Worm (Caenorhabditis elegans) whole organism, young adult: ENCODE results near the gene R102.11.

Experiments used
- B0261.1 ChIP-seq: sonication (generic microtip); optimal IDR thresholded peaks from 2 replicates; lab custom pipeline; 2016; ENCODE audit warnings: mild to moderate bottlenecking, missing genetic modification characterization, moderate library complexity, missing compliant biosample characterization
- B0336.3 ChIP-seq: fragments of 200-800 bp; sonication (Bioruptor generic); IDR thresholded peaks from 2 replicates; pipeline ENCODE4 v1.3.6; 2022; ENCODE audit warnings: missing genetic modification characterization, missing compliant biosample characterization
- D2030.7 ChIP-seq: fragments of 200-800 bp; sonication (Bioruptor generic); IDR thresholded peaks from 2 replicates; pipeline ENCODE4 v1.3.6; 2022; ENCODE audit warnings: missing genetic modification reagents, missing genetic modification characterization, missing compliant biosample characterization
- F33H1.4 ChIP-seq: fragments of 200-800 bp; sonication (Bioruptor generic); IDR thresholded peaks from 2 replicates; pipeline ENCODE4 v1.3.6; 2022; ENCODE audit warnings: missing genetic modification reagents, missing genetic modification characterization, missing compliant biosample characterization
- F49E8.2 ChIP-seq: sonication (generic microtip); optimal IDR thresholded peaks from 3 replicates; lab custom pipeline; 2017; ENCODE audit warnings: missing genetic modification characterization, mild to moderate bottlenecking, missing compliant biosample characterization, antibody characterized with exemption, moderate library complexity; ENCODE audit not compliant: insufficient read depth
- K11D2.4 ChIP-seq: fragments of 200-800 bp; sonication (Bioruptor generic); IDR thresholded peaks from 2 replicates; pipeline ENCODE4 v1.3.6; 2022; ENCODE audit warnings: missing genetic modification reagents, missing genetic modification characterization, missing compliant biosample characterization
- K12H6.12 ChIP-seq: fragments of 200-800 bp; sonication (Bioruptor generic); optimal IDR thresholded peaks from 2 replicates; lab custom pipeline; 2018; ENCODE audit warnings: mild to moderate bottlenecking, missing genetic modification characterization, missing compliant biosample characterization
- Y53F4B.3 ChIP-seq: fragments of 200-800 bp; sonication (Bioruptor generic); IDR thresholded peaks from 2 replicates; pipeline ENCODE4 v1.3.6; 2022; ENCODE audit warnings: missing genetic modification reagents, missing genetic modification characterization, missing compliant biosample characterization
- Y53G8AR.9 ChIP-seq: fragments of 200-800 bp; sonication (Bioruptor generic); conservative IDR thresholded peaks from 2 replicates; pipeline ENCODE4 v1.3.6; 2022; ENCODE audit warnings: missing genetic modification reagents, missing genetic modification characterization, missing compliant biosample characterization
- Y79H2A.3 ChIP-seq: fragments of 200-800 bp; sonication (Bioruptor generic); conservative IDR thresholded peaks from 2 replicates; pipeline ENCODE4 v1.3.6; 2022; ENCODE audit warnings: missing genetic modification reagents, missing genetic modification characterization, missing compliant biosample characterization
- ama-1 ChIP-seq, 3 experiments: fragments of 150-350 bp in 1 of 3; sonication (generic microtip) in 2 of 3; optimal IDR thresholded peaks; 2 replicates each; lab custom pipeline; 2014 to 2018; ENCODE audit warnings: missing biosample characterization in 2 of 3, missing genetic modification characterization in 2 of 3, missing genetic modification reagents in 2 of 3
- aptf-2 ChIP-seq: fragments of 200-800 bp; sonication (Bioruptor generic); conservative IDR thresholded peaks from 2 replicates; pipeline ENCODE4 v1.3.6; 2022; ENCODE audit warnings: missing genetic modification reagents, missing genetic modification characterization, missing compliant biosample characterization
- attf-3 ChIP-seq: fragments of 200-800 bp; sonication (Bioruptor generic); conservative IDR thresholded peaks from 2 replicates; pipeline ENCODE4 v1.3.6; 2022; ENCODE audit warnings: missing genetic modification reagents, missing genetic modification characterization, missing compliant biosample characterization
- attf-5 ChIP-seq: fragments of 200-800 bp; sonication (Bioruptor generic); optimal IDR thresholded peaks from 2 replicates; lab custom pipeline; 2018; ENCODE audit warnings: mild to moderate bottlenecking, missing genetic modification characterization, missing compliant biosample characterization
- attf-6 ChIP-seq: fragments of 200-800 bp; sonication (Bioruptor generic); IDR thresholded peaks from 2 replicates; pipeline ENCODE4 v1.3.6; 2022; ENCODE audit warnings: missing genetic modification reagents, missing genetic modification characterization, missing compliant biosample characterization
- ccch-3 ChIP-seq: fragments of 200-800 bp; sonication (Bioruptor generic); optimal IDR thresholded peaks from 2 replicates; lab custom pipeline; 2018; ENCODE audit warnings: mild to moderate bottlenecking, missing genetic modification characterization, missing compliant biosample characterization
- cebp-1 ChIP-seq, 2 experiments: fragments of 200-800 bp in 1 of 2; sonication (Bioruptor generic) in 1 of 2; sonication (generic microtip) in 1 of 2; IDR thresholded peaks in 1 of 2; optimal IDR thresholded peaks in 1 of 2; 2 replicates each; pipeline versions ENCODE4 v1.3.6 to Lab custom; 2017 to 2022; ENCODE audit warnings: missing compliant biosample characterization in 2 of 2, missing genetic modification characterization in 2 of 2, mild to moderate bottlenecking in 1 of 2, missing genetic modification reagents in 1 of 2, moderate library complexity in 1 of 2
- ceh-40 ChIP-seq: fragments of 200-800 bp; sonication (Bioruptor generic); IDR thresholded peaks from 2 replicates; pipeline ENCODE4 v1.3.6; 2022; ENCODE audit warnings: missing genetic modification characterization, missing compliant biosample characterization
- ceh-91 ChIP-seq: fragments of 200-800 bp; sonication (Bioruptor generic); IDR thresholded peaks from 2 replicates; pipeline ENCODE4 v1.3.6; 2022; ENCODE audit warnings: missing genetic modification reagents, missing genetic modification characterization, missing compliant biosample characterization
- chd-7 ChIP-seq: sonication (generic microtip); optimal IDR thresholded peaks from 2 replicates; lab custom pipeline; 2016; ENCODE audit warnings: mild to moderate bottlenecking, missing genetic modification characterization, moderate library complexity, missing compliant biosample characterization
- dpff-1 ChIP-seq: sonication (generic microtip); optimal IDR thresholded peaks from 2 replicates; lab custom pipeline; 2017; ENCODE audit warnings: mild to moderate bottlenecking, missing genetic modification characterization, missing compliant biosample characterization
- efl-1 ChIP-seq: fragments of 150-350 bp; optimal IDR thresholded peaks from 2 replicates; lab custom pipeline; 2014; ENCODE audit warnings: missing biosample characterization, missing genetic modification reagents, missing genetic modification characterization
- egl-44 ChIP-seq: fragments of 200-800 bp; sonication (Bioruptor generic); IDR thresholded peaks from 2 replicates; pipeline ENCODE4 v1.3.6; 2022; ENCODE audit warnings: missing genetic modification reagents, missing genetic modification characterization, missing compliant biosample characterization
- fkh-3 ChIP-seq: sonication (generic microtip); optimal IDR thresholded peaks from 2 replicates; lab custom pipeline; 2016; ENCODE audit warnings: mild to moderate bottlenecking, missing genetic modification characterization, missing compliant biosample characterization
- hlh-26 ChIP-seq: fragments of 200-800 bp; sonication (Bioruptor generic); conservative IDR thresholded peaks from 2 replicates; pipeline ENCODE4 v1.3.6; 2022; ENCODE audit warnings: missing genetic modification reagents, missing genetic modification characterization, missing compliant biosample characterization
- hmg-1.2 ChIP-seq: fragments of 200-800 bp; sonication (Bioruptor generic); IDR thresholded peaks from 2 replicates; pipeline ENCODE4 v1.3.6; 2022; ENCODE audit warnings: missing genetic modification reagents, missing genetic modification characterization, missing compliant biosample characterization
- hmg-20 ChIP-seq: fragments of 200-800 bp; sonication (Bioruptor generic); IDR thresholded peaks from 2 replicates; pipeline ENCODE4 v1.3.6; 2022; ENCODE audit warnings: missing genetic modification reagents, missing genetic modification characterization, missing compliant biosample characterization
- hsf-1 ChIP-seq: fragments of 200-800 bp; sonication (Bioruptor generic); IDR thresholded peaks from 2 replicates; pipeline ENCODE4 v1.3.6; 2022; ENCODE audit warnings: missing genetic modification reagents, missing genetic modification characterization, missing compliant biosample characterization
- let-607 ChIP-seq, 2 experiments: fragments of 200-800 bp in 1 of 2; sonication (Bioruptor generic) in 1 of 2; sonication (generic microtip) in 1 of 2; optimal IDR thresholded peaks; 2 replicates each; lab custom pipeline; 2016 to 2018; ENCODE audit warnings: mild to moderate bottlenecking in 2 of 2, missing compliant biosample characterization in 2 of 2, missing genetic modification characterization in 2 of 2, moderate library complexity in 2 of 2, missing genotype in 1 of 2
- lin-35 ChIP-seq, 3 experiments: fragments of 150-350 bp in 2 of 3; sonication (generic microtip) in 1 of 3; optimal IDR thresholded peaks; 2 replicates each; lab custom pipeline; 2014 to 2018; ENCODE audit warnings: missing biosample characterization in 3 of 3, missing genetic modification characterization in 3 of 3, missing genetic modification reagents in 3 of 3
- madf-6 ChIP-seq: fragments of 200-800 bp; sonication (Bioruptor generic); IDR thresholded peaks from 2 replicates; pipeline ENCODE4 v1.3.6; 2022; ENCODE audit warnings: missing genetic modification reagents, missing genetic modification characterization, missing compliant biosample characterization
- madf-8 ChIP-seq: fragments of 200-800 bp; sonication (Bioruptor generic); conservative IDR thresholded peaks from 2 replicates; pipeline ENCODE4 v1.3.6; 2022; ENCODE audit warnings: missing genetic modification reagents, missing genetic modification characterization, missing compliant biosample characterization
- mcd-1 ChIP-seq: fragments of 200-800 bp; sonication (Bioruptor generic); IDR thresholded peaks from 2 replicates; pipeline ENCODE4 v1.3.6; 2022; ENCODE audit warnings: missing genetic modification reagents, missing genetic modification characterization, missing compliant biosample characterization
- mes-4 ChIP-seq: sonication (generic microtip); optimal IDR thresholded peaks from 2 replicates; lab custom pipeline; 2016; ENCODE audit warnings: missing genotype, missing genetic modification characterization, missing compliant biosample characterization
- nfya-2 ChIP-seq: fragments of 200-800 bp; sonication (Bioruptor generic); IDR thresholded peaks from 2 replicates; pipeline ENCODE4 v1.3.6; 2022; ENCODE audit warnings: missing genetic modification reagents, missing genetic modification characterization, missing compliant biosample characterization
- nhr-90 ChIP-seq: sonication (generic microtip); optimal IDR thresholded peaks from 2 replicates; lab custom pipeline; 2016; ENCODE audit warnings: missing genotype, mild to moderate bottlenecking, missing genetic modification characterization, missing compliant biosample characterization
- repo-1 ChIP-seq: sonication (generic microtip); optimal IDR thresholded peaks from 2 replicates; lab custom pipeline; 2017; ENCODE audit warnings: mild to moderate bottlenecking, missing genetic modification characterization, missing compliant biosample characterization
- sptf-2 ChIP-seq: fragments of 200-800 bp; sonication (Bioruptor generic); optimal IDR thresholded peaks from 2 replicates; lab custom pipeline; 2018; ENCODE audit warnings: mild to moderate bottlenecking, missing genetic modification characterization, missing compliant biosample characterization
- tbx-9 ChIP-seq: sonication (generic microtip); optimal IDR thresholded peaks from 2 replicates; lab custom pipeline; 2016; ENCODE audit warnings: borderline replicate concordance, missing genetic modification characterization, inconsistent platforms, missing compliant biosample characterization
- unc-130 ChIP-seq: sonication (generic microtip); optimal IDR thresholded peaks from 2 replicates; lab custom pipeline; 2016; ENCODE audit warnings: missing genetic modification reagents, missing genetic modification characterization, missing compliant biosample characterization
- unc-62 ChIP-seq: fragments of 150-350 bp; optimal IDR thresholded peaks from 2 replicates; lab custom pipeline; 2014; ENCODE audit warnings: missing biosample characterization, missing genetic modification reagents, missing genetic modification characterization
- zfh-2 ChIP-seq: fragments of 200-800 bp; sonication (Bioruptor generic); conservative IDR thresholded peaks from 2 replicates; pipeline ENCODE4 v1.3.6; 2022; ENCODE audit warnings: missing genetic modification reagents, missing genetic modification characterization, missing compliant biosample characterization
- zim-3 ChIP-seq: sonication (generic microtip); optimal IDR thresholded peaks from 2 replicates; lab custom pipeline; 2017; ENCODE audit warnings: mild to moderate bottlenecking, missing genetic modification characterization, moderate library complexity, missing compliant biosample characterization
- ztf-18 ChIP-seq: sonication (generic microtip); optimal IDR thresholded peaks from 2 replicates; lab custom pipeline; 2016; ENCODE audit warnings: missing genotype, mild to moderate bottlenecking, missing genetic modification characterization, missing compliant biosample characterization
- ztf-26 ChIP-seq: sonication (generic microtip); optimal IDR thresholded peaks from 2 replicates; lab custom pipeline; 2017; ENCODE audit warnings: missing genetic modification characterization, missing compliant biosample characterization
- ztf-28 ChIP-seq: fragments of 200-800 bp; sonication (Bioruptor generic); IDR thresholded peaks from 2 replicates; pipeline ENCODE4 v1.3.6; 2022; ENCODE audit warnings: missing genetic modification reagents, missing genetic modification characterization, missing compliant biosample characterization

The R102.11 gene

DNA sequence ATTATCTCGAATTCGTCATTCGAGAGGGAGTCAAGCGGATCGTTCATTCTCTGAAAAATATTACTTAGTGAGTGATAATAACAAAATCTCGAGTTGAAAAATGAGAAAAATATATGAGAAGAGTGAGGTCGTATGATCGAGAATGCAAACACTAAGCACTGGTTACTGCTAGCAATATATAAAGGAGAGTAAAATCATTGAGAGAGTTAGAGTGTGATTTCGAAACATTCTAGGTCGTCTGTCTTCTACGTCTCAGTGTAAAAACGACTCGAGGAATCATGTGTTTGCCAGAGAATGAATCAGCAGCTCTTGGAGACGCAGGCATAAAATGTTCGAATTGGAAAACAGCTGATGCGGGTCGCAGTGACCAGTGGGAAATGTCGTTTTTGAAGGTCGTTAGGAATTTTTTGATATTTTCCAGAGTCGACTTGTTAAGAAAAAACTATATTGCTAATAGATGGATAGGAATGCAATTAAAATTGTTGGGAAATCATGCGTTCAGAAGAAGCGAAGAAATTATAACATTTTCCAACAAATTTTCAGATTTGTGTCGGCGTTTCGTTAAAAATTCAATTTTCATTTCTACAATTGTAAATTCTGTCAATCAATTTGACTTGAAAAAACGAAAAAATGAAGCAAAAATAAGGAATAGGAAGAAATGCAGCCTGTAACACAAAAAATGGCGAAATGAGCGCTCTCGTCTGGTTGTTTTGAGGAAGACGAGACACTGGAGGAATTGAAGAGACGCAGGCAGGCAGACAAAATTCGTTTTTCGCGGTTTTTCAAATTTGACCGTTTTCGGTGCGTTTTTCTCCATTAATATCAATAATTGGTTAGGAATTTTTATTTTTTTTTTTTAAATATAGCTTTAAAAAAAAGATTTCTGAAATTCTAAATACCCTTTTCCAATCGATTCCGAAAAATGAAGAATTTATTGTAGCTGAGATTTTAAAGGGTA lies 2.3 kb downstream of the R102.11 start, which contains the start of gene allo-1:
Gene allo-1 (minus strand): TSS at position 51 of the 958 bp plus-strand sequence.
- TF ChIP-seq cebp-1 (GFP tag; IDR thresholded peaks at IDR 0.05; lab: Robert Waterston, UW) (peak; percentile 97), cebp-1 (tag; optimal IDR thresholded peaks at IDR 0.05; lab: Kevin White, UChicago) (peak; percentile 98), lin-35 (GFP tag; optimal IDR thresholded peaks at IDR 0.05; lab: Kevin White, UChicago) (peak in 1 of 3 experiments; percentile 34), mes-4 (tag; lab: Kevin White, UChicago) (no peak), B0336.3 (peak; percentile 34; the same call in 1 of the 2 replicates), aptf-2 (GFP tag; lab: Robert Waterston, UW) (no peak), Y53F4B.3 (GFP tag; lab: Robert Waterston, UW) (no peak), ccch-3 (GFP tag; lab: Kevin White, UChicago) (no peak), attf-6 (GFP tag; lab: Robert Waterston, UW) (no peak), ceh-40 (GFP tag; lab: Robert Waterston, UW) (no peak), F33H1.4 (GFP tag; lab: Robert Waterston, UW) (0 out of 2 replicates have a peak, but pooled peaks have one; percentile 12), K11D2.4 (GFP tag; lab: Robert Waterston, UW) (no peak), unc-130 (no peak), egl-44 (GFP tag; lab: Robert Waterston, UW) (no peak), efl-1 (GFP tag; lab: Kevin White, UChicago) (peak; percentile 62), repo-1 (tag; lab: Kevin White, UChicago) (no peak), F49E8.2 (tag; lab: Kevin White, UChicago) (no peak), attf-5 (peak; percentile 90), fkh-3 (tag; lab: Kevin White, UChicago) (no peak), ztf-28 (no peak), ztf-26 (tag; lab: Kevin White, UChicago) (no peak), unc-62 (GFP tag; lab: Kevin White, UChicago) (no peak), madf-6 (GFP tag; lab: Robert Waterston, UW) (peak; percentile 64), hlh-26 (GFP tag; lab: Robert Waterston, UW) (no peak), nhr-90 (tag; lab: Kevin White, UChicago) (no peak), hsf-1 (GFP tag; lab: Robert Waterston, UW) (no peak), ceh-91 (no peak), dpff-1 (tag; lab: Kevin White, UChicago) (no peak), B0261.1 (no peak), zfh-2 (no peak; the same call in 1 of the 2 replicates), madf-8 (peak; percentile 17; the same call in 1 of the 2 replicates), zim-3 (tag; lab: Kevin White, UChicago) (no peak), ama-1 (optimal IDR thresholded peaks at IDR 0.05; lab: Kevin White, UChicago) (no peak), ama-1 (GFP tag; optimal IDR thresholded peaks at IDR 0.05; lab: Kevin White, UChicago) (no peak), mcd-1 (GFP tag; lab: Robert Waterston, UW) (peak; percentile 28; the same call in 1 of the 2 replicates), attf-3 (GFP tag; lab: Robert Waterston, UW) (no peak), D2030.7 (GFP tag; lab: Robert Waterston, UW) (no peak), nfya-2 (GFP tag; lab: Robert Waterston, UW) (no peak), Y53G8AR.9 (GFP tag; lab: Robert Waterston, UW) (no peak), hmg-20 (GFP tag; lab: Robert Waterston, UW) (no peak), let-607 (tag; optimal IDR thresholded peaks at IDR 0.05; lab: Kevin White, UChicago) (no peak), sptf-2 (GFP tag; lab: Kevin White, UChicago) (no peak), ztf-18 (tag; lab: Kevin White, UChicago) (no peak), hmg-1.2 (peak; percentile 100), tbx-9 (tag; lab: Kevin White, UChicago) (no peak), K12H6.12 (tag; lab: Kevin White, UChicago) (peak; percentile 10), chd-7 (tag; lab: Kevin White, UChicago) (no peak), Y79H2A.3 (no peak)
